Fruit fly (Drosophila melanogaster) whole organism, pupa: ENCODE measurements around the gene kri.

Experiments used
- CG10348 ChIP-seq: fragments of 200-800 bp; sonication (Bioruptor generic); IDR thresholded peaks from 2 replicates; pipeline ENCODE4 v1.3.6; 2022; ENCODE audit warnings: missing biosample characterization, missing genetic modification characterization
- CG14655 ChIP-seq: fragments of 200-800 bp; sonication (Bioruptor generic); optimal IDR thresholded peaks from 3 replicates; lab custom pipeline; 2017; ENCODE audit warnings: mild to moderate bottlenecking, missing biosample characterization, missing genetic modification reagents, missing genetic modification characterization
- CG34367 ChIP-seq: fragments of 200-800 bp; sonication (Bioruptor generic); optimal IDR thresholded peaks from 2 replicates; lab custom pipeline; 2018; ENCODE audit warnings: missing biosample characterization, mild to moderate bottlenecking, missing genetic modification characterization
- CG4496 ChIP-seq: fragments of 200-800 bp; sonication (Bioruptor generic); IDR thresholded peaks from 3 replicates; pipeline ENCODE4 v1.3.6; 2022; ENCODE audit warnings: missing biosample characterization, missing genetic modification characterization
- CG8159 ChIP-seq: fragments of 200-800 bp; sonication (Bioruptor generic); optimal IDR thresholded peaks from 3 replicates; lab custom pipeline; 2018; ENCODE audit warnings: missing biosample characterization, mild to moderate bottlenecking, missing genetic modification characterization, moderate library complexity
- EcR ChIP-seq: fragments of 200-800 bp; sonication (Bioruptor generic); optimal IDR thresholded peaks from 3 replicates; lab custom pipeline; 2019; ENCODE audit warnings: missing biosample characterization, missing genetic modification characterization, mild to moderate bottlenecking, moderate library complexity, missing genetic modification reagents
- Ets98B ChIP-seq: fragments of 200-800 bp; sonication (Bioruptor generic); IDR thresholded peaks from 2 replicates; pipeline ENCODE4 v1.3.6; 2022; ENCODE audit warnings: missing biosample characterization, missing genetic modification characterization
- Pif1A ChIP-seq: fragments of 200-800 bp; sonication (Bioruptor generic); optimal IDR thresholded peaks from 3 replicates; lab custom pipeline; 2016; ENCODE audit warnings: missing biosample characterization, missing genetic modification characterization
- Snoo ChIP-seq: fragments of 200-800 bp; sonication (Bioruptor generic); optimal IDR thresholded peaks from 3 replicates; lab custom pipeline; 2017; ENCODE audit warnings: missing biosample characterization, mild to moderate bottlenecking, missing genetic modification characterization, inconsistent platforms
- gl ChIP-seq: fragments of 200-800 bp; sonication (Bioruptor generic); optimal IDR thresholded peaks from 2 replicates; lab custom pipeline; 2018; ENCODE audit warnings: missing biosample characterization, mild to moderate bottlenecking, missing genetic modification characterization
- rn ChIP-seq: fragments of 200-800 bp; sonication (Bioruptor generic); IDR thresholded peaks from 2 replicates; pipeline ENCODE4 v1.3.6; 2022; ENCODE audit warnings: missing biosample characterization, missing genetic modification characterization

dm6 chr3L:5809201-5809584 lies 1.6 kb upstream of the kri start:
- TF ChIP-seq CG8159 (no peak), Ets98B (no peak), Pif1A (GFP tag; lab: Kevin White, UChicago) (no peak), EcR (no peak), Snoo (no peak), CG14655 (no peak), CG4496 (GFP tag; lab: Robert Waterston, UW) (no peak), CG10348 (no peak), CG34367 (tag; lab: Kevin White, UChicago) (no peak), rn (GFP tag; lab: Robert Waterston, UW) (no peak), gl (tag; lab: Kevin White, UChicago) (no peak)
